Worm (Caenorhabditis elegans): ENCODE results near the gene tdo-2.

DNA sequence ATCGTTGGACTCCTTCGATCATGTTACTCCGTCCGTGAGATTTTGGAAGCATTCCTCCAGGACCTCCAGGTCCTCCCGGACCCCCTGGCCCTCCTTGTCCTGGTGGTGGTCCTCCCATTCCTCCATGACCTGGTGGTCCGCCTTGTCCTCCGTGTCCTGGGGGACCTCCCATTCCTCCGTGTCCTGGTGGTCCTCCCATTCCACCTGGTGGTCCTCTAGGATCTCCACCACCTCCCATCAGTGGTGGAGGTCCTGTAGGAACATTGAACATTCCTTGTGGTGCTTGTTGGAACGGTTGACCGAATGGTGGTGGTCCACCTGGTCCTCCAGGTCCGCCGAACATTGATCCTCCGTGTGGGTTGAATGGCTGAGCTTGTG, 34.1 kb upstream of the tdo-2 start:
- TF ChIP-seq unc-62 (GFP tag; optimal IDR thresholded peaks at IDR 0.05) (no peak), sptf-1 (tag; optimal IDR thresholded peaks at IDR 0.05) (no peak), ztf-11 (tag; optimal IDR thresholded peaks at IDR 0.05) (no peak), ceh-43 (GFP tag; optimal IDR thresholded peaks at IDR 0.05) (no peak), unc-39 (tag; optimal IDR thresholded peaks at IDR 0.05) (no peak), nhr-237 (tag; optimal IDR thresholded peaks at IDR 0.05) (no peak), ces-1 (GFP tag; optimal IDR thresholded peaks at IDR 0.05) (no peak), mep-1 (tag; optimal IDR thresholded peaks at IDR 0.05) (no peak), ceh-39 (tag; optimal IDR thresholded peaks at IDR 0.05) (no peak), lsy-2 (tag; optimal IDR thresholded peaks at IDR 0.05) (no peak), pha-4 (tag; optimal IDR thresholded peaks at IDR 0.05) (no peak), nhr-28 (tag; optimal IDR thresholded peaks at IDR 0.05) (no peak), mab-5 (tag; optimal IDR thresholded peaks at IDR 0.05) (no peak), snpc-4 (tag; optimal IDR thresholded peaks at IDR 0.05) (no peak)

Measured in whole organism, mixed stage, embryonic.